Fruit fly (Drosophila melanogaster): ENCODE measurements around the gene CG11247.

Gene CG11247

DNA sequence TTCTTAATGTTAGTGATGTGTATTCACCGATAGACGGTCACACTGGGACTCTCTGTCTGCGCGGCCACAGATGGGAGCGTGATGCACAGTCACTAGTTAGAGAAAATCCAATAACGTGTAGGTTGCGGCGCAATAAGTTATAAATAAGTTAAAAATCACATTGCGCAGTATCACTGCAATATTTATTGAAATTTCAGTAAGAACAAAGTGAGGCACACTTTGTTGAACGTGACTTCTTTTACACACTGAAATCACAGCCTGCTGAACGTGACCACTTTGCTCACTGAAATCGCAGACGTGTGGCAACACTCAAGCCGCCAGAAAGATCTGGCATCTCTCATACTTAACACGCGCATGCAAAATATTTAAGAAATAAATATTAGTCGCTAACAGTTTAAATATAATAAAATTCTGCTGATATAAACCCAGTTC is at the start of gene CG11247, which contains the start of gene Polr2H (continued):
- TF ChIP-seq ab (GFP tag; optimal IDR thresholded peaks at IDR 0.05) (peak; percentile 87), Camta (GFP tag; optimal IDR thresholded peaks at IDR 0.05) (peak; percentile 91), Xbp1 (GFP tag; optimal IDR thresholded peaks at IDR 0.05) (peak; percentile 97), lmd (GFP tag; IDR thresholded peaks at IDR 0.05) (peak; percentile 94), pnt (GFP tag; optimal IDR thresholded peaks at IDR 0.05) (peak; percentile 97), fu2 (GFP tag; optimal IDR thresholded peaks at IDR 0.05) (peak; percentile 95), CG18619 (GFP tag; optimal IDR thresholded peaks at IDR 0.05) (peak; percentile 77), D19B (GFP tag; optimal IDR thresholded peaks at IDR 0.05) (peak; percentile 67), Bteb2 (GFP tag; optimal IDR thresholded peaks at IDR 0.05) (peak; percentile 80), Hr39 (optimal IDR thresholded peaks at IDR 0.05) (no peak), her (GFP tag; optimal IDR thresholded peaks at IDR 0.05) (peak; percentile 84), CG17568 (GFP tag; optimal IDR thresholded peaks at IDR 0.05) (no peak), sna (GFP tag; IDR thresholded peaks at IDR 0.05; ENCODE audit: partially characterized antibody) (peak; percentile 77), Oli (tag; optimal IDR thresholded peaks at IDR 0.05) (peak; percentile 78), NfI (GFP tag; optimal IDR thresholded peaks at IDR 0.05) (peak; percentile 87), en (GFP tag; optimal IDR thresholded peaks at IDR 0.05) (peak; percentile 80), klu (GFP tag; IDR thresholded peaks at IDR 0.05) (peak; percentile 91), Dbx (GFP tag; IDR thresholded peaks at IDR 0.05) (peak; percentile 93), Vsx1 (GFP tag; optimal IDR thresholded peaks at IDR 0.05) (peak; percentile 31), slp2 (GFP tag; optimal IDR thresholded peaks at IDR 0.05) (peak; percentile 89), dysf (GFP tag; IDR thresholded peaks at IDR 0.05) (peak; percentile 94), CG11093 (GFP tag; IDR thresholded peaks at IDR 0.05) (peak; percentile 92), tna (GFP tag; IDR thresholded peaks at IDR 0.05; ENCODE audit: partially characterized antibody) (peak; percentile 10; the same call in 1 of the 2 replicates), CG9215 (GFP tag; IDR thresholded peaks at IDR 0.05) (peak; percentile 95), Nf-YB (GFP tag; optimal IDR thresholded peaks at IDR 0.05) (peak; percentile 52), CG13624 (GFP tag; optimal IDR thresholded peaks at IDR 0.05) (peak; percentile 96), Aef1 (GFP tag; IDR thresholded peaks at IDR 0.05) (peak; percentile 95), CG15073 (GFP tag; optimal IDR thresholded peaks at IDR 0.05) (peak; percentile 40), CG12071 (GFP tag; optimal IDR thresholded peaks at IDR 0.05) (peak; percentile 51), Ets97D (GFP tag; optimal IDR thresholded peaks at IDR 0.05) (peak; percentile 88), CG9727 (GFP tag; optimal IDR thresholded peaks at IDR 0.05) (peak; percentile 83), CG17612 (GFP tag; IDR thresholded peaks at IDR 0.05) (peak; percentile 81), NC2β (GFP tag; optimal IDR thresholded peaks at IDR 0.05) (peak; percentile 94), CG12391 (tag; optimal IDR thresholded peaks at IDR 0.05) (peak; percentile 91), CG12659 (GFP tag; optimal IDR thresholded peaks at IDR 0.05) (peak; percentile 91), CG8359 (GFP tag; optimal IDR thresholded peaks at IDR 0.05; ENCODE audit: borderline replicate concordance) (peak; percentile 57), CG15696 (tag; optimal IDR thresholded peaks at IDR 0.05) (peak; percentile 88), CG32532 (GFP tag; IDR thresholded peaks at IDR 0.05) (peak; percentile 95), ham (GFP tag; IDR thresholded peaks at IDR 0.05) (peak; percentile 64; the same call in 1 of the 2 replicates), CG10321 (GFP tag; IDR thresholded peaks at IDR 0.05) (peak; percentile 65), E2f1 (GFP tag; IDR thresholded peaks at IDR 0.05) (peak; percentile 87), kni (GFP tag; optimal IDR thresholded peaks at IDR 0.05) (no peak), zen (tag; optimal IDR thresholded peaks at IDR 0.05) (peak; percentile 85), exex (tag; optimal IDR thresholded peaks at IDR 0.05) (no peak), salm (tag; optimal IDR thresholded peaks at IDR 0.05) (peak; percentile 30), sd (tag; optimal IDR thresholded peaks at IDR 0.05) (no peak), CG10431 (GFP tag; optimal IDR thresholded peaks at IDR 0.05) (peak; percentile 41), CTCF (GFP tag; optimal IDR thresholded peaks at IDR 0.05) (no peak), esg (GFP tag; conservative IDR thresholded peaks at IDR 0.05) (peak; percentile 93), CG9817 (tag; optimal IDR thresholded peaks at IDR 0.05) (peak; percentile 94), trem (tag; optimal IDR thresholded peaks at IDR 0.05) (peak; percentile 89), CG17359 (tag; optimal IDR thresholded peaks at IDR 0.05) (peak; percentile 72)
